Fruit fly (Drosophila melanogaster) whole organism, embryonic: ENCODE measurements around the gene Rpp20.

Experiments used
- Ada2b ChIP-seq: fragments of 200-800 bp; sonication (Bioruptor generic); IDR thresholded peaks from 2 replicates; pipeline ENCODE4 v1.3.6; 2022; ENCODE audit warnings: missing biosample characterization, missing genetic modification characterization
- CG11560 ChIP-seq: fragments of 200-800 bp; sonication (Bioruptor generic); IDR thresholded peaks from 3 replicates; pipeline ENCODE4 v1.3.6; 2022; ENCODE audit warnings: missing biosample characterization, missing genetic modification characterization
- CG12299 ChIP-seq: fragments of 200-800 bp; sonication (Bioruptor generic); optimal IDR thresholded peaks from 2 replicates; lab custom pipeline; 2018; ENCODE audit warnings: missing biosample characterization, mild to moderate bottlenecking, missing genetic modification characterization
- CG12659 ChIP-seq: fragments of 200-800 bp; sonication (Bioruptor generic); optimal IDR thresholded peaks from 3 replicates; lab custom pipeline; 2017; ENCODE audit warnings: mild to moderate bottlenecking, missing biosample characterization, missing genetic modification reagents, missing genetic modification characterization
- CG12769 ChIP-seq: fragments of 200-800 bp; sonication (Bioruptor generic); optimal IDR thresholded peaks from 2 replicates; lab custom pipeline; 2019; ENCODE audit warnings: missing biosample characterization, mild to moderate bottlenecking, missing genetic modification characterization, moderate library complexity
- CG15514 ChIP-seq: fragments of 200-800 bp; sonication (Bioruptor generic); optimal IDR thresholded peaks from 3 replicates; lab custom pipeline; 2017; ENCODE audit warnings: missing biosample characterization, missing genetic modification characterization, mild to moderate bottlenecking, moderate library complexity, missing genetic modification reagents
- CG1647 ChIP-seq: fragments of 200-800 bp; sonication (Bioruptor generic); optimal IDR thresholded peaks from 3 replicates; lab custom pipeline; 2016; ENCODE audit warnings: missing biosample characterization, missing genetic modification characterization
- CG17802 ChIP-seq: fragments of 200-800 bp; sonication (Bioruptor generic); optimal IDR thresholded peaks from 2 replicates; lab custom pipeline; 2018; ENCODE audit warnings: missing biosample characterization, mild to moderate bottlenecking, missing genetic modification characterization, moderate library complexity
- CG18476 ChIP-seq: fragments of 200-800 bp; sonication (Bioruptor generic); optimal IDR thresholded peaks from 2 replicates; lab custom pipeline; 2016; ENCODE audit warnings: missing biosample characterization, mild to moderate bottlenecking, missing genetic modification characterization
- CG18599 ChIP-seq: fragments of 200-800 bp; sonication (Bioruptor generic); optimal IDR thresholded peaks from 3 replicates; lab custom pipeline; 2017; ENCODE audit warnings: missing biosample characterization, missing genetic modification characterization, mild to moderate bottlenecking, moderate library complexity, missing genetic modification reagents
- CG2712 ChIP-seq: fragments of 200-800 bp; optimal IDR thresholded peaks from 3 replicates; lab custom pipeline; 2019; ENCODE audit warnings: missing biosample characterization, mild to moderate bottlenecking, missing genetic modification characterization, moderate library complexity
- CG4617 ChIP-seq: fragments of 200-800 bp; sonication (Bioruptor generic); optimal IDR thresholded peaks from 3 replicates; lab custom pipeline; 2016; ENCODE audit warnings: missing biosample characterization, missing genetic modification characterization, borderline replicate concordance
- CG4707 ChIP-seq: fragments of 200-800 bp; sonication (Bioruptor generic); optimal IDR thresholded peaks from 2 replicates; lab custom pipeline; 2018; ENCODE audit warnings: missing biosample characterization, mild to moderate bottlenecking, missing genetic modification characterization, moderate library complexity
- CG6765 ChIP-seq: fragments of 200-800 bp; sonication (Bioruptor generic); optimal IDR thresholded peaks from 3 replicates; lab custom pipeline; 2017; ENCODE audit warnings: missing biosample characterization, mild to moderate bottlenecking, missing genetic modification characterization
- CG8290 ChIP-seq, 3 experiments: fragments of 200-800 bp; sonication (Bioruptor generic); optimal IDR thresholded peaks; 2 replicates each; lab custom pipeline; 2016 to 2019; ENCODE audit warnings: missing biosample characterization in 3 of 3, missing genetic modification characterization in 3 of 3, mild to moderate bottlenecking in 2 of 3, moderate library complexity in 1 of 3
- CTCF ChIP-seq: fragments of 200-800 bp; sonication (Bioruptor generic); optimal IDR thresholded peaks from 2 replicates; lab custom pipeline; 2017; ENCODE audit warnings: missing biosample characterization, mild to moderate bottlenecking, missing genetic modification characterization, moderate library complexity
- CkIIα-i1 ChIP-seq: fragments of 200-800 bp; sonication (Bioruptor generic); IDR thresholded peaks from 2 replicates; pipeline ENCODE4 v1.3.6; 2022; ENCODE audit warnings: missing biosample characterization, missing genetic modification characterization
- Deaf1 ChIP-seq: fragments of 200-800 bp; optimal IDR thresholded peaks from 3 replicates; lab custom pipeline; 2019; ENCODE audit warnings: missing biosample characterization, mild to moderate bottlenecking, missing genetic modification characterization, moderate library complexity
- Dref ChIP-seq: fragments of 200-800 bp; sonication (Bioruptor generic); IDR thresholded peaks from 2 replicates; pipeline ENCODE4 v1.3.6; 2022; ENCODE audit warnings: missing biosample characterization, missing genetic modification characterization
- E2f2 ChIP-seq: fragments of 200-800 bp; sonication (Bioruptor generic); IDR thresholded peaks from 2 replicates; pipeline ENCODE4 v1.3.6; 2022; ENCODE audit warnings: missing biosample characterization, missing genetic modification characterization
- Ets97D ChIP-seq: fragments of 200-800 bp; sonication (Bioruptor generic); optimal IDR thresholded peaks from 3 replicates; lab custom pipeline; 2016; ENCODE audit warnings: missing biosample characterization, missing genetic modification characterization
- MTF-1 ChIP-seq: fragments of 200-800 bp; sonication (Bioruptor generic); optimal IDR thresholded peaks from 2 replicates; lab custom pipeline; 2018; ENCODE audit warnings: missing biosample characterization, mild to moderate bottlenecking, missing genetic modification characterization, borderline replicate concordance
- Med ChIP-seq: fragments of 200-800 bp; sonication (Bioruptor generic); peaks from one replicate; lab custom pipeline; 2016; ENCODE audit warnings: missing biosample characterization, missing genetic modification characterization, mild to moderate bottlenecking, inconsistent platforms, moderate library complexity
- Nf-YA ChIP-seq: fragments of 200-800 bp; sonication (Bioruptor generic); IDR thresholded peaks from 2 replicates; pipeline ENCODE4 v1.3.6; 2022; ENCODE audit warnings: missing biosample characterization, missing genetic modification characterization
- Nf-YB ChIP-seq: fragments of 200-800 bp; sonication (Bioruptor generic); optimal IDR thresholded peaks from 3 replicates; lab custom pipeline; 2019; ENCODE audit warnings: missing biosample characterization, mild to moderate bottlenecking, missing genetic modification characterization, moderate library complexity
- Scr ChIP-seq: fragments of 200-800 bp; sonication (Bioruptor generic); IDR thresholded peaks from 2 replicates; pipeline ENCODE4 v1.3.6; 2022; ENCODE audit warnings: missing biosample characterization, missing genetic modification characterization; ENCODE audit not compliant: partially characterized antibody
- Sox100B ChIP-seq: fragments of 200-800 bp; sonication (Bioruptor generic); optimal IDR thresholded peaks from 3 replicates; lab custom pipeline; 2018; ENCODE audit warnings: missing biosample characterization, mild to moderate bottlenecking, missing genetic modification characterization
- Sry-δ ChIP-seq: fragments of 200-800 bp; sonication (Bioruptor generic); optimal IDR thresholded peaks from 2 replicates; lab custom pipeline; 2016; ENCODE audit warnings: missing biosample characterization, missing genetic modification characterization
- Stat92E ChIP-seq, 3 experiments: fragments of >200 bp in 2 of 3; fragments of 200-800 bp in 1 of 3; sonication (Bioruptor generic) in 1 of 3; optimal IDR thresholded peaks; 2 replicates each; lab custom pipeline; 2017 to 2019; ENCODE audit warnings: missing biosample characterization in 3 of 3, missing genetic modification characterization in 3 of 3, mild to moderate bottlenecking in 1 of 3, moderate library complexity in 1 of 3
- TFAM ChIP-seq: fragments of 200-800 bp; sonication (Bioruptor generic); optimal IDR thresholded peaks from 2 replicates; lab custom pipeline; 2017; ENCODE audit warnings: missing biosample characterization, missing genetic modification characterization, inconsistent platforms
- Tbp ChIP-seq: fragments of >200 bp; optimal IDR thresholded peaks from 2 replicates; lab custom pipeline; 2018; ENCODE audit warnings: missing biosample characterization, missing genetic modification characterization
- amos ChIP-seq: fragments of 200-800 bp; sonication (Bioruptor generic); IDR thresholded peaks from 2 replicates; pipeline ENCODE4 v1.3.6; 2022; ENCODE audit warnings: missing biosample characterization, missing genetic modification characterization; ENCODE audit not compliant: partially characterized antibody
- bbx ChIP-seq: fragments of 200-800 bp; sonication (Bioruptor generic); IDR thresholded peaks from 2 replicates; pipeline ENCODE4 v1.3.6; 2022; ENCODE audit warnings: missing biosample characterization, missing genetic modification characterization; ENCODE audit not compliant: partially characterized antibody
- br ChIP-seq: fragments of >200 bp; optimal IDR thresholded peaks from 2 replicates; lab custom pipeline; 2017
- gsb-n ChIP-seq: fragments of 200-800 bp; sonication (Bioruptor generic); optimal IDR thresholded peaks from 3 replicates; lab custom pipeline; 2018; ENCODE audit warnings: missing biosample characterization, mild to moderate bottlenecking, missing genetic modification characterization
- gt ChIP-seq: fragments of 200-800 bp; sonication (Bioruptor generic); IDR thresholded peaks from 2 replicates; pipeline ENCODE4 v1.3.6; 2022; ENCODE audit warnings: missing biosample characterization, missing genetic modification characterization
- knrl ChIP-seq: fragments of 200-800 bp; sonication (Bioruptor generic); IDR thresholded peaks from 3 replicates; pipeline ENCODE4 v1.3.6; 2022; ENCODE audit warnings: missing biosample characterization, missing genetic modification characterization; ENCODE audit not compliant: partially characterized antibody
- nom ChIP-seq: fragments of 200-800 bp; sonication (Bioruptor generic); optimal IDR thresholded peaks from 2 replicates; lab custom pipeline; 2017; ENCODE audit warnings: missing biosample characterization, missing genetic modification characterization, mild to moderate bottlenecking, moderate library complexity, missing genetic modification reagents
- oc ChIP-seq: fragments of 200-800 bp; sonication (Bioruptor generic); optimal IDR thresholded peaks from 2 replicates; lab custom pipeline; 2018; ENCODE audit warnings: missing biosample characterization, mild to moderate bottlenecking, missing genetic modification characterization, moderate library complexity
- phol ChIP-seq: fragments of 200-800 bp; sonication (Bioruptor generic); optimal IDR thresholded peaks from 3 replicates; lab custom pipeline; 2018; ENCODE audit warnings: missing biosample characterization, mild to moderate bottlenecking, missing genetic modification characterization, moderate library complexity
- pum ChIP-seq: fragments of 200-800 bp; sonication (Bioruptor generic); optimal IDR thresholded peaks from 2 replicates; lab custom pipeline; 2016; ENCODE audit warnings: missing biosample characterization, missing genetic modification characterization
- pzg ChIP-seq: fragments of 200-800 bp; sonication (Bioruptor generic); optimal IDR thresholded peaks from 3 replicates; lab custom pipeline; 2018; ENCODE audit warnings: missing biosample characterization, mild to moderate bottlenecking, missing genetic modification characterization, moderate library complexity
- rib ChIP-seq: fragments of 200-800 bp; sonication (Bioruptor generic); IDR thresholded peaks from 2 replicates; pipeline ENCODE4 v1.3.6; 2022; ENCODE audit warnings: missing biosample characterization, missing genetic modification characterization
- sna ChIP-seq: fragments of 200-800 bp; sonication (Bioruptor generic); IDR thresholded peaks from 2 replicates; pipeline ENCODE4 v1.3.6; 2022; ENCODE audit warnings: missing biosample characterization, missing genetic modification characterization; ENCODE audit not compliant: partially characterized antibody
- sob ChIP-seq: fragments of 200-800 bp; sonication (Bioruptor generic); IDR thresholded peaks from 2 replicates; pipeline ENCODE4 v1.3.6; 2022; ENCODE audit warnings: missing biosample characterization, missing genetic modification characterization
- stwl ChIP-seq: fragments of 200-800 bp; sonication (Bioruptor generic); optimal IDR thresholded peaks from 3 replicates; lab custom pipeline; 2018; ENCODE audit warnings: missing biosample characterization, mild to moderate bottlenecking, missing genetic modification characterization, moderate library complexity
- ttk ChIP-seq: fragments of 200-800 bp; sonication (Bioruptor generic); IDR thresholded peaks from 2 replicates; pipeline ENCODE4 v2.1.2; 2022; ENCODE audit warnings: missing biosample characterization, missing genetic modification characterization
- vfl ChIP-seq: fragments of 200-800 bp; sonication (Bioruptor generic); optimal IDR thresholded peaks from 2 replicates; lab custom pipeline; 2016; ENCODE audit warnings: missing biosample characterization, missing genetic modification characterization

Rpp20 gene

DNA sequence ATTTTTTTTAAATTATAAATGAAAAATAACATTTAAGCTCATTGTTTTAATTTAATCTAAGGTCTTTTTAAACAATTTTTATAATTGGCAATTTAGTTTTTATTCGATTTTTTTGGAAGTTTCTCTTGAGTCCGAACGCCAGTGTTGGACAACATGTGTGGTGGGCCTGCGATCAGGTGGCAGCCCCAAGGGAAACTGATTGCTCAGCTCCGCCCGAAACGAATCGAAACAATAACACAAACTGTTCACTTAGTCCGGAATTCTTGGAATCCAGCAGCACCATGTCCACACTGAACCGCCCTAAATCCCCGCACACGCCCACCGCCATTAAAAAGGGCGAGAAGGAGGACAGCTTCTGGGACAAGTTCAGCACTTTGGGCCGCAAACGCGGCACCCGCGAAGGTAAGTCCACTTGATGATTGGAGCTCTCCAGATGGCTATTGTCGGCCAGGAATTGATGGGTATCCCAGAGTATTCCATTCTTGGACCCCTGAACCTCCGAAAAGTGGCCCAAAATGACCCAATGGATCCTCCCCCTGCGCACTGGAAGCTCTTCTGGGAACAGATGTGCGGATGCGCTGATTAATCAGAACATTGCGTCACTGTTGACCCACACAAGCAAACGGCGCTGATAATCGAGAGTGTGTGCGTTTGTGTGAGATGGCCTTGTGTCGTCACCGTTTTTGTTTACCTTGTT, 1.8 kb downstream of the Rpp20 start, which contains the start of gene parvin (continued):
- TF ChIP-seq CG18476 (no peak), ttk (GFP tag; lab: Robert Waterston, UW) (no peak), CG15514 (GFP tag; lab: Kevin White, UChicago) (peak; percentile 36), CG18599 (no peak), gsb-n (peak; percentile 51), Deaf1 (no peak), oc (tag; lab: Kevin White, UChicago) (no peak), CG17802 (tag; lab: Kevin White, UChicago) (no peak), bbx (GFP tag; lab: Robert Waterston, UW) (no peak; the same call in 1 of the 2 replicates), Nf-YA (GFP tag; lab: Robert Waterston, UW) (no peak), phol (tag; lab: Kevin White, UChicago) (peak; percentile 1), CG6765 (GFP tag; lab: Kevin White, UChicago) (no peak), CG2712 (no peak), Dref (GFP tag; lab: Robert Waterston, UW) (peak; percentile 45; the same call in 1 of the 2 replicates), Tbp (GFP tag; lab: Kevin White, UChicago) (no peak), br (lab: Kevin White, UChicago) (no peak), Ada2b (GFP tag; lab: Robert Waterston, UW) (no peak), CG12659 (GFP tag; lab: Kevin White, UChicago) (peak; percentile 38), nom (GFP tag; lab: Kevin White, UChicago) (no peak), Nf-YB (no peak), gt (GFP tag; lab: Robert Waterston, UW) (no peak), knrl (peak; percentile 37; the same call in 1 of the 3 replicates), Sry-δ (GFP tag; lab: Kevin White, UChicago) (peak; percentile 56), Stat92E (GFP tag; optimal IDR thresholded peaks at IDR 0.05; lab: Kevin White, UChicago) (peak in 1 of 3 experiments; percentile 33), E2f2 (GFP tag; lab: Robert Waterston, UW) (peak; percentile 35), Med (peak; percentile 28), CG12299 (no peak), CG1647 (GFP tag; lab: Kevin White, UChicago) (no peak), stwl (peak; percentile 22), CG12769 (tag; lab: Kevin White, UChicago) (peak; percentile 43), Sox100B (GFP tag; lab: Kevin White, UChicago) (no peak), TFAM (no peak), Ets97D (GFP tag; lab: Kevin White, UChicago) (peak; percentile 5), MTF-1 (no peak), sna (GFP tag; lab: Robert Waterston, UW) (0 out of 2 replicates have a peak, but pooled peaks have one; percentile 14), amos (GFP tag; lab: Robert Waterston, UW) (peak; percentile 32; the same call in 1 of the 2 replicates), CTCF (GFP tag; lab: Kevin White, UChicago) (no peak), CG8290 (GFP tag; optimal IDR thresholded peaks at IDR 0.05; lab: Kevin White, UChicago) (no peak), CG8290 (tag; optimal IDR thresholded peaks at IDR 0.05; lab: Kevin White, UChicago) (peak in 1 of 2 experiments; percentile 18), CkIIα-i1 (GFP tag; lab: Robert Waterston, UW) (no peak), CG4617 (peak; percentile 30), pzg (GFP tag; lab: Kevin White, UChicago) (peak; percentile 37), CG11560 (tag; lab: Robert Waterston, UW) (peak; percentile 62; the same call in 1 of the 3 replicates), vfl (GFP tag; lab: Kevin White, UChicago) (no peak), CG4707 (GFP tag; lab: Kevin White, UChicago) (no peak), rib (GFP tag; lab: Robert Waterston, UW) (no peak), Scr (GFP tag; lab: Robert Waterston, UW) (peak; percentile 48), sob (GFP tag; lab: Robert Waterston, UW) (0 out of 2 replicates have a peak, but pooled peaks have one; percentile 14), pum (no peak)
